Worm (Caenorhabditis elegans) whole organism, mixed stage, embryonic: Measurements from ENCODE around the gene set-25.

Source experiments
- M03D4.4 ChIP-seq: sonication (generic microtip); optimal IDR thresholded peaks from 2 replicates; lab custom pipeline; 2017; ENCODE audit warnings: mild to moderate bottlenecking, missing genetic modification characterization, missing compliant biosample characterization
- bed-3 ChIP-seq: fragments of 200-800 bp; sonication (Bioruptor generic); optimal IDR thresholded peaks from 3 replicates; lab custom pipeline; 2018; ENCODE audit warnings: mild to moderate bottlenecking, missing genetic modification characterization, moderate library complexity, missing compliant biosample characterization
- blmp-1 ChIP-seq: fragments of 150-350 bp; optimal IDR thresholded peaks from 2 replicates; lab custom pipeline; 2014; ENCODE audit warnings: missing biosample characterization, missing genetic modification characterization
- ceh-39 ChIP-seq: fragments of 150-350 bp; optimal IDR thresholded peaks from 2 replicates; lab custom pipeline; 2014; ENCODE audit warnings: missing biosample characterization, missing genetic modification characterization
- ceh-43 ChIP-seq: fragments of 200-800 bp; sonication (Bioruptor generic); optimal IDR thresholded peaks from 2 replicates; lab custom pipeline; 2018; ENCODE audit warnings: mild to moderate bottlenecking, missing genetic modification characterization, moderate library complexity, missing compliant biosample characterization
- ceh-83 ChIP-seq: fragments of 200-800 bp; sonication (Bioruptor generic); optimal IDR thresholded peaks from 2 replicates; lab custom pipeline; 2018; ENCODE audit warnings: mild to moderate bottlenecking, missing genetic modification characterization, missing compliant biosample characterization
- ces-1 ChIP-seq: fragments of 150-350 bp; optimal IDR thresholded peaks from 2 replicates; lab custom pipeline; 2014; ENCODE audit warnings: missing biosample characterization, missing genetic modification reagents, missing genetic modification characterization
- drap-1 ChIP-seq: fragments of 200-800 bp; sonication (Bioruptor generic); optimal IDR thresholded peaks from 3 replicates; lab custom pipeline; 2018; ENCODE audit warnings: mild to moderate bottlenecking, missing genetic modification characterization, missing compliant biosample characterization
- elt-1 ChIP-seq: sonication (generic microtip); optimal IDR thresholded peaks from 2 replicates; lab custom pipeline; 2017; ENCODE audit warnings: missing genetic modification characterization, mild to moderate bottlenecking, missing compliant biosample characterization, antibody characterized with exemption, moderate library complexity, borderline replicate concordance; ENCODE audit not compliant: insufficient read depth
- elt-3 ChIP-seq: fragments of 150-350 bp; optimal IDR thresholded peaks from 2 replicates; lab custom pipeline; 2014; ENCODE audit warnings: missing biosample characterization, missing genetic modification characterization
- flh-1 ChIP-seq: fragments of 200-800 bp; sonication (Bioruptor generic); optimal IDR thresholded peaks from 2 replicates; lab custom pipeline; 2018; ENCODE audit warnings: mild to moderate bottlenecking, missing genetic modification characterization, moderate library complexity, missing compliant biosample characterization
- ham-2 ChIP-seq: fragments of 200-800 bp; sonication (Bioruptor generic); optimal IDR thresholded peaks from 2 replicates; lab custom pipeline; 2018; ENCODE audit warnings: mild to moderate bottlenecking, missing genetic modification characterization, missing compliant biosample characterization
- lin-13 ChIP-seq: fragments of 150-350 bp; optimal IDR thresholded peaks from 2 replicates; lab custom pipeline; 2014; ENCODE audit warnings: missing biosample characterization, missing genetic modification characterization
- lsy-2 ChIP-seq: fragments of 150-350 bp; optimal IDR thresholded peaks from 2 replicates; lab custom pipeline; 2014; ENCODE audit warnings: missing biosample characterization, missing genetic modification characterization
- mab-5 ChIP-seq: fragments of 150-350 bp; optimal IDR thresholded peaks from 2 replicates; lab custom pipeline; 2014; ENCODE audit warnings: missing biosample characterization, missing genetic modification characterization
- mep-1 ChIP-seq: fragments of 150-350 bp; optimal IDR thresholded peaks from 2 replicates; lab custom pipeline; 2017; ENCODE audit warnings: missing biosample characterization, missing genetic modification reagents, missing genetic modification characterization, inconsistent platforms
- mls-2 ChIP-seq: sonication (generic microtip); optimal IDR thresholded peaks from 2 replicates; lab custom pipeline; 2016; ENCODE audit warnings: mild to moderate bottlenecking, missing genetic modification characterization, moderate library complexity, missing compliant biosample characterization
- nhr-12 ChIP-seq: fragments of 150-350 bp; optimal IDR thresholded peaks from 2 replicates; lab custom pipeline; 2014; ENCODE audit warnings: missing biosample characterization, missing genetic modification characterization
- nhr-237 ChIP-seq: fragments of 150-350 bp; optimal IDR thresholded peaks from 2 replicates; lab custom pipeline; 2014; ENCODE audit warnings: missing biosample characterization, missing genetic modification characterization
- nhr-28 ChIP-seq: fragments of 150-350 bp; optimal IDR thresholded peaks from 2 replicates; lab custom pipeline; 2014; ENCODE audit warnings: missing biosample characterization, missing genetic modification characterization
- nhr-76 ChIP-seq: sonication (generic microtip); optimal IDR thresholded peaks from 2 replicates; lab custom pipeline; 2017; ENCODE audit warnings: missing biosample characterization, missing genetic modification characterization
- pha-4 ChIP-seq: fragments of 150-350 bp; optimal IDR thresholded peaks from 2 replicates; lab custom pipeline; 2018; ENCODE audit warnings: missing biosample characterization, missing genetic modification reagents, missing genetic modification characterization
- sem-2 ChIP-seq: fragments of 200-800 bp; sonication (Bioruptor generic); optimal IDR thresholded peaks from 2 replicates; lab custom pipeline; 2018; ENCODE audit warnings: mild to moderate bottlenecking, missing genetic modification characterization, missing compliant biosample characterization
- snpc-4 ChIP-seq: fragments of 150-350 bp; optimal IDR thresholded peaks from 2 replicates; lab custom pipeline; 2014; ENCODE audit warnings: missing biosample characterization, missing genetic modification characterization
- sptf-1 ChIP-seq: sonication (generic microtip); optimal IDR thresholded peaks from 2 replicates; lab custom pipeline; 2017; ENCODE audit warnings: mild to moderate bottlenecking, missing genetic modification characterization, moderate library complexity, missing compliant biosample characterization
- tbx-8 ChIP-seq: fragments of 200-800 bp; sonication (Bioruptor generic); optimal IDR thresholded peaks from 2 replicates; lab custom pipeline; 2018; ENCODE audit warnings: mild to moderate bottlenecking, missing genetic modification characterization, moderate library complexity, missing compliant biosample characterization
- unc-120 ChIP-seq: sonication (generic microtip); optimal IDR thresholded peaks from 2 replicates; lab custom pipeline; 2017; ENCODE audit warnings: missing genetic modification characterization, missing compliant biosample characterization; ENCODE audit not compliant: poor library complexity, severe bottlenecking
- unc-39 ChIP-seq: fragments of 150-350 bp; optimal IDR thresholded peaks from 2 replicates; lab custom pipeline; 2014; ENCODE audit warnings: missing biosample characterization, missing genetic modification characterization
- unc-62 ChIP-seq: fragments of 150-350 bp; optimal IDR thresholded peaks from 2 replicates; lab custom pipeline; 2014; ENCODE audit warnings: missing biosample characterization, missing genetic modification reagents, missing genetic modification characterization
- zip-8 ChIP-seq: fragments of 150-350 bp; optimal IDR thresholded peaks from 2 replicates; lab custom pipeline; 2014; ENCODE audit warnings: missing biosample characterization, missing genetic modification characterization
- ztf-11 ChIP-seq: fragments of 150-350 bp; optimal IDR thresholded peaks from 2 replicates; lab custom pipeline; 2014; ENCODE audit warnings: missing biosample characterization, missing genetic modification characterization

The set-25 gene

ce11 chrIII:13292971-13293514 lies at the start of gene set-25:
set-25 (minus strand) TSS chrIII:13293090.
- peak; percentile 51 for TF ChIP-seq mls-2 (tag; lab: Kevin White, UChicago)
- peak; percentile 43 for TF ChIP-seq M03D4.4
- peak; percentile 59 for TF ChIP-seq ceh-43
- TF ChIP-seq sptf-1 (tag; lab: Kevin White, UChicago), result peak; percentile 50
- peak; percentile 14 for TF ChIP-seq drap-1

ce11 chrIII:13342079-13342734 lies 49.3 kb upstream of the set-25 start, which contains the start of gene dro-1:
dro-1 (plus strand) TSS chrIII:13342684.
- no peak for TF ChIP-seq elt-1 (tag; lab: Kevin White, UChicago)
- TF ChIP-seq, all 35 proteins: peak for 0

- no peak for TF ChIP-seq blmp-1 (tag; lab: Kevin White, UChicago)
- no peak for TF ChIP-seq sptf-1 (tag; lab: Kevin White, UChicago)
- TF ChIP-seq tbx-8 (GFP tag; lab: Kevin White, UChicago), result no peak
- no peak for TF ChIP-seq ceh-83 (GFP tag; lab: Kevin White, UChicago)
- TF ChIP-seq zip-8 (tag; lab: Kevin White, UChicago), result no peak
- TF ChIP-seq, all 35 proteins: peak for 0
Measured at ce11 chrIII:13341275-13341626, 48.4 kb upstream of the set-25 start, which contains the start of gene nud-1. nud-1 (plus strand) TSS chrIII:13341527.

- TF ChIP-seq ham-2 (GFP tag; lab: Kevin White, UChicago) (peak; percentile 30), ces-1 (GFP tag; lab: Kevin White, UChicago) (peak; percentile 98), ceh-83 (GFP tag; lab: Kevin White, UChicago) (no peak)
Measured at ce11 chrIII:13340504-13341274, 47.8 kb upstream of the set-25 start.

- no peak for TF ChIP-seq lsy-2 (tag; lab: Kevin White, UChicago)
- no peak for TF ChIP-seq M03D4.4
- TF ChIP-seq sem-2 (GFP tag; lab: Kevin White, UChicago), result no peak
- TF ChIP-seq unc-39 (tag; lab: Kevin White, UChicago), result no peak
- TF ChIP-seq ham-2 (GFP tag; lab: Kevin White, UChicago), result no peak
- no peak for TF ChIP-seq zip-8 (tag; lab: Kevin White, UChicago)
- TF ChIP-seq bed-3, result no peak
- TF ChIP-seq unc-120, result no peak
- TF ChIP-seq snpc-4 (tag; lab: Kevin White, UChicago), result no peak
- no peak for TF ChIP-seq ceh-43
- no peak for TF ChIP-seq flh-1 (GFP tag; lab: Kevin White, UChicago)
- no peak for TF ChIP-seq lin-13 (tag; lab: Kevin White, UChicago)
- no peak for TF ChIP-seq ztf-11 (tag; lab: Kevin White, UChicago)
- no peak for TF ChIP-seq nhr-237 (tag; lab: Kevin White, UChicago)
- TF ChIP-seq unc-62 (GFP tag; lab: Kevin White, UChicago), result no peak
- no peak for TF ChIP-seq nhr-28 (tag; lab: Kevin White, UChicago)
- no peak for TF ChIP-seq pha-4 (tag; lab: Kevin White, UChicago)
- TF ChIP-seq ceh-39 (tag; lab: Kevin White, UChicago), result no peak
- no peak for TF ChIP-seq ceh-83 (GFP tag; lab: Kevin White, UChicago)
Measured at ce11 chrIII:13339672-13340071, 46.8 kb upstream of the set-25 start, which contains the start of gene F53A2.3. F53A2.3 (minus strand) TSS chrIII:13339772.

- no peak for TF ChIP-seq sem-2 (GFP tag; lab: Kevin White, UChicago)
- TF ChIP-seq elt-3, result no peak
- TF ChIP-seq lsy-2 (tag; lab: Kevin White, UChicago), result no peak
- no peak for TF ChIP-seq mls-2 (tag; lab: Kevin White, UChicago)
- no peak for TF ChIP-seq nhr-28 (tag; lab: Kevin White, UChicago)
- TF ChIP-seq mep-1 (tag; lab: Kevin White, UChicago), result no peak
- no peak for TF ChIP-seq ceh-43
- no peak for TF ChIP-seq nhr-12 (tag; lab: Kevin White, UChicago)
- no peak for TF ChIP-seq mab-5 (tag; lab: Kevin White, UChicago)
- TF ChIP-seq nhr-76 (tag; lab: Kevin White, UChicago), result no peak
- TF ChIP-seq ceh-39 (tag; lab: Kevin White, UChicago), result no peak
- TF ChIP-seq unc-62 (GFP tag; lab: Kevin White, UChicago), result no peak
- no peak for TF ChIP-seq zip-8 (tag; lab: Kevin White, UChicago)
- TF ChIP-seq ham-2 (GFP tag; lab: Kevin White, UChicago), result no peak
- no peak for TF ChIP-seq blmp-1 (tag; lab: Kevin White, UChicago)
- TF ChIP-seq elt-1 (tag; lab: Kevin White, UChicago), result no peak
- TF ChIP-seq sptf-1 (tag; lab: Kevin White, UChicago), result no peak
- no peak for TF ChIP-seq tbx-8 (GFP tag; lab: Kevin White, UChicago)
Measured at ce11 chrIII:13333754-13334153, 40.9 kb upstream of the set-25 start, which contains the start of gene sdz-20. sdz-20 (plus strand) TSS chrIII:13334054.
